Fruit fly (Drosophila melanogaster) whole organism, wandering third instar larva: Measurements from ENCODE around the gene CG11670.

Source experiments
- Abd-B ChIP-seq: fragments of >200 bp; optimal IDR thresholded peaks from 2 replicates; lab custom pipeline; 2017; ENCODE audit warnings: missing biosample characterization, missing genetic modification characterization
- Dfd ChIP-seq: fragments of >200 bp; optimal IDR thresholded peaks from 2 replicates; lab custom pipeline; 2017; ENCODE audit warnings: missing biosample characterization, missing genetic modification characterization
- Jra ChIP-seq: sonication (Bioruptor generic); optimal IDR thresholded peaks from 2 replicates; lab custom pipeline; 2016; ENCODE audit warnings: missing biosample characterization, missing genetic modification characterization
- OdsH ChIP-seq: fragments of 200-800 bp; sonication (Bioruptor generic); optimal IDR thresholded peaks from 2 replicates; lab custom pipeline; 2016; ENCODE audit warnings: missing biosample characterization, mild to moderate bottlenecking, missing genetic modification characterization
- br ChIP-seq: fragments of 200-800 bp; sonication (Bioruptor generic); optimal IDR thresholded peaks from 2 replicates; lab custom pipeline; 2016; ENCODE audit warnings: missing biosample characterization, missing genetic modification characterization
- dsf ChIP-seq: sonication (Bioruptor generic); optimal IDR thresholded peaks from 2 replicates; lab custom pipeline; 2016; ENCODE audit warnings: missing biosample characterization, missing genetic modification characterization, borderline replicate concordance
- ey ChIP-seq: fragments of 200-800 bp; sonication (Bioruptor generic); optimal IDR thresholded peaks from 2 replicates; lab custom pipeline; 2016; ENCODE audit warnings: missing biosample characterization, missing genetic modification characterization
- foxo ChIP-seq, 2 experiments: fragments of 200-800 bp; sonication (Bioruptor generic); optimal IDR thresholded peaks; 2 replicates in 1 of 2; 3 replicates in 1 of 2; lab custom pipeline; 2016 to 2017; ENCODE audit warnings: missing biosample characterization in 2 of 2, missing genetic modification characterization in 2 of 2
- fru ChIP-seq: fragments of 200-800 bp; sonication (Bioruptor generic); optimal IDR thresholded peaks from 3 replicates; lab custom pipeline; 2016; ENCODE audit warnings: missing biosample characterization, mild to moderate bottlenecking, missing genetic modification characterization
- lola ChIP-seq: fragments of >200 bp; optimal IDR thresholded peaks from 2 replicates; lab custom pipeline; 2017; ENCODE audit warnings: missing biosample characterization, missing genetic modification characterization
- pan ChIP-seq: fragments of >200 bp; optimal IDR thresholded peaks from 2 replicates; lab custom pipeline; 2017
- psq ChIP-seq: fragments of 200-800 bp; sonication (Bioruptor generic); optimal IDR thresholded peaks from 3 replicates; lab custom pipeline; 2017; ENCODE audit warnings: missing biosample characterization, mild to moderate bottlenecking, missing genetic modification characterization, moderate library complexity
- rgr ChIP-seq: fragments of 200-800 bp; sonication (Bioruptor generic); optimal IDR thresholded peaks from 3 replicates; lab custom pipeline; 2016; ENCODE audit warnings: missing biosample characterization, mild to moderate bottlenecking, missing genetic modification characterization
- woc ChIP-seq: sonication (Bioruptor generic); optimal IDR thresholded peaks from 2 replicates; lab custom pipeline; 2016; ENCODE audit warnings: missing biosample characterization, mild to moderate bottlenecking, missing genetic modification characterization

DNA sequence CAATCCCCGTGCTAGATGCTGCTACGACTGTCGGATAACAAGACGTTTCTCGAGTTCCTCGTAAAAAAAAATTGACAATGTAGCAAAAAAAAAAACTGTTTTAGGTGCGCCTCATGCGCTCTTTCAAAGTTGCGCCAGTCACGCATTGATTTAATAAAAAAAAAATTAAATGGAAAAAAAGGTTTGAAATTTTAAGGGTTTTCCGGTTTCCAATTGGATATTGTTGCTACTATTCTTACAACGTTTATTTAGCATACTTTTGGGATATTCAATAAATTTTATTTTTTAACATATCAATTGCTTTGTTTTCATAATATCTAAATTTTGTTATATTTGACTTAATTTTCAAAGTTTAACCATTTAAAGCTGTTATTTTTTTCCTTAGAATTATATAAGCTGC is 14.7 kb downstream of the CG11670 start:
- TF ChIP-seq OdsH = no peak
- no peak for TF ChIP-seq fru (GFP tag; lab: Kevin White, UChicago)
- TF ChIP-seq foxo (GFP tag; optimal IDR thresholded peaks at IDR 0.05; lab: Kevin White, UChicago) = no peak
- no peak for TF ChIP-seq Dfd
- TF ChIP-seq pan = no peak
- TF ChIP-seq Jra (GFP tag; lab: Kevin White, UChicago) = no peak
- TF ChIP-seq br = no peak
- no peak for TF ChIP-seq ey
- no peak for TF ChIP-seq Abd-B (GFP tag; lab: Kevin White, UChicago)
- no peak for TF ChIP-seq psq (GFP tag; lab: Kevin White, UChicago)
- no peak for TF ChIP-seq rgr (GFP tag; lab: Kevin White, UChicago)
- TF ChIP-seq dsf (GFP tag; lab: Kevin White, UChicago) = no peak
- no peak for TF ChIP-seq woc (GFP tag; lab: Kevin White, UChicago)
- TF ChIP-seq lola (GFP tag; lab: Kevin White, UChicago) = no peak
